Worm (Caenorhabditis elegans): ENCODE results near the gene cutl-2.

DNA sequence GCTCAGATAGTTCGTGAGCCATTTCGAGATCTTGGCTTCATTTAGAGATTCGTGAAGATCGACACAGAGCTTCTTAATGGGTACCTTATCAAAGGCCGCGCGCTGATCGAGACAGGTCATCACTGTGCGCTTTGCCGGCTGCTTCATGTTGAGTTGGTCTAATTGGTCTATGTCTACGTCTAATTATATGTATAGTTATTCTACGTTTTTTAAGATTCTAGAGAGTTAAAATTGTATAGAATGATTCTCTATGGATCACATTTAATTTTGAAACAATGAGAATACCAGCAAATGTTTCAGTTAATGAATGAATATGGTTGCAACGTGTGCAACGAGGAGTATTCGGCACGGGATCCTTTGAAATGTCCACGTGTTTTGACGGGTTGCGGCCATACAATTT, 49.8 kb downstream of the cutl-2 start, which contains the start of gene arc-1:
- TF ChIP-seq W03F9.2 (tag; optimal IDR thresholded peaks at IDR 0.05) (no peak), dao-5 (tag; optimal IDR thresholded peaks at IDR 0.05) (no peak)

Data from whole organism, L4/young adult.